Fruit fly (Drosophila melanogaster) Kc167 (cell line): Measurements from ENCODE around the gene CG11590.

Source experiments
- Myc ChIP-seq: fragments of >200 bp; optimal IDR thresholded peaks from 2 replicates; lab custom pipeline; 2017; ENCODE audit warnings: missing external identifiers
- Sin3A ChIP-seq: fragments of >200 bp; optimal IDR thresholded peaks from 2 replicates; lab custom pipeline; 2018; ENCODE audit warnings: missing external identifiers
- h ChIP-seq: fragments of >200 bp; optimal IDR thresholded peaks from 3 replicates; lab custom pipeline; 2018; ENCODE audit warnings: missing external identifiers
- insv ChIP-seq: fragments of >200 bp; optimal IDR thresholded peaks from 3 replicates; lab custom pipeline; 2018; ENCODE audit warnings: missing external identifiers
- psq ChIP-seq: fragments of >200 bp; optimal IDR thresholded peaks from 2 replicates; lab custom pipeline; 2017; ENCODE audit warnings: missing external identifiers
- ttk ChIP-seq: sonication (Bioruptor generic); optimal IDR thresholded peaks from 2 replicates; lab custom pipeline; 2017; ENCODE audit warnings: missing external identifiers

Gene CG11590

dm6 chrX:14242941-14243736 is 43.2 kb downstream of the CG11590 start, which contains the start of gene CG32599:
TSS of gene CG32599 (plus strand) at chrX:14243686.
- TF ChIP-seq ttk (lab: Kevin White, UChicago) (no peak), Sin3A (lab: Kevin White, UChicago) (no peak), Myc (lab: Kevin White, UChicago) (no peak), insv (lab: Kevin White, UChicago) (no peak), psq (no peak), h (lab: Kevin White, UChicago) (no peak)

dm6 chrX:14247035-14247786 is 47.2 kb downstream of the CG11590 start, which contains the start of gene mud:
TSS of gene mud (plus strand) at chrX:14247732.
- no peak for TF ChIP-seq Myc (lab: Kevin White, UChicago)
- TF ChIP-seq insv (lab: Kevin White, UChicago): no peak
- TF ChIP-seq Sin3A (lab: Kevin White, UChicago): no peak
- TF ChIP-seq h (lab: Kevin White, UChicago): no peak
- TF ChIP-seq psq: no peak
- no peak for TF ChIP-seq ttk (lab: Kevin White, UChicago)
